Worm (Caenorhabditis elegans) whole organism, late embryonic: ENCODE results near the gene sdpn-1.

Source experiments
- C08G9.2 ChIP-seq: sonication (generic microtip); optimal IDR thresholded peaks from 2 replicates; lab custom pipeline; 2016; ENCODE audit warnings: mild to moderate bottlenecking, missing genetic modification characterization, moderate library complexity, missing compliant biosample characterization
- ama-1 ChIP-seq: fragments of 150-350 bp; optimal IDR thresholded peaks from 2 replicates; lab custom pipeline; 2014
- ceh-18 ChIP-seq: sonication (generic microtip); optimal IDR thresholded peaks from 2 replicates; lab custom pipeline; 2016; ENCODE audit warnings: missing genetic modification characterization, missing compliant biosample characterization
- ceh-2 ChIP-seq: sonication (generic microtip); optimal IDR thresholded peaks from 2 replicates; lab custom pipeline; 2016; ENCODE audit warnings: missing genotype, missing genetic modification characterization, missing compliant biosample characterization
- ceh-24 ChIP-seq: sonication (generic microtip); optimal IDR thresholded peaks from 2 replicates; lab custom pipeline; 2016; ENCODE audit warnings: mild to moderate bottlenecking, missing genetic modification characterization, missing compliant biosample characterization
- ceh-30 ChIP-seq: fragments of 150-350 bp; optimal IDR thresholded peaks from 2 replicates; lab custom pipeline; 2014; ENCODE audit warnings: missing biosample characterization, missing genetic modification characterization
- ceh-31 ChIP-seq: sonication (generic microtip); optimal IDR thresholded peaks from 2 replicates; lab custom pipeline; 2016; ENCODE audit warnings: missing genetic modification characterization, missing compliant biosample characterization
- ceh-34 ChIP-seq: sonication (generic microtip); optimal IDR thresholded peaks from 2 replicates; lab custom pipeline; 2016; ENCODE audit warnings: mild to moderate bottlenecking, missing genetic modification characterization, missing compliant biosample characterization
- ceh-45 ChIP-seq: fragments of 200-800 bp; sonication (Bioruptor generic); IDR thresholded peaks from 2 replicates; pipeline ENCODE4 v1.3.6; 2022; ENCODE audit warnings: missing genetic modification reagents, missing genetic modification characterization, missing compliant biosample characterization
- ceh-48 ChIP-seq: sonication (generic microtip); optimal IDR thresholded peaks from 2 replicates; lab custom pipeline; 2016; ENCODE audit warnings: missing genetic modification characterization, inconsistent platforms, missing compliant biosample characterization
- ceh-6 ChIP-seq: fragments of 200-800 bp; sonication (Bioruptor generic); optimal IDR thresholded peaks from 2 replicates; lab custom pipeline; 2018; ENCODE audit warnings: mild to moderate bottlenecking, missing genetic modification characterization, missing compliant biosample characterization
- ceh-9 ChIP-seq: sonication (generic microtip); optimal IDR thresholded peaks from 2 replicates; lab custom pipeline; 2016; ENCODE audit warnings: mild to moderate bottlenecking, missing genetic modification characterization, inconsistent platforms, missing compliant biosample characterization
- che-1 ChIP-seq: sonication (generic microtip); optimal IDR thresholded peaks from 2 replicates; lab custom pipeline; 2016; ENCODE audit warnings: mild to moderate bottlenecking, missing genetic modification characterization, missing compliant biosample characterization
- ets-4 ChIP-seq: sonication (generic microtip); optimal IDR thresholded peaks from 2 replicates; lab custom pipeline; 2016; ENCODE audit warnings: missing genetic modification characterization, missing compliant biosample characterization
- eyg-1 ChIP-seq: sonication (generic microtip); optimal IDR thresholded peaks from 2 replicates; lab custom pipeline; 2016; ENCODE audit warnings: missing genotype, missing genetic modification characterization, missing compliant biosample characterization
- fax-1 ChIP-seq: sonication (generic microtip); optimal IDR thresholded peaks from 2 replicates; lab custom pipeline; 2016; ENCODE audit warnings: missing genotype, missing genetic modification characterization, missing compliant biosample characterization
- fkh-6 ChIP-seq: sonication (generic microtip); optimal IDR thresholded peaks from 2 replicates; lab custom pipeline; 2016; ENCODE audit warnings: missing genetic modification characterization, missing compliant biosample characterization
- gmeb-2 ChIP-seq: sonication (generic microtip); optimal IDR thresholded peaks from 2 replicates; lab custom pipeline; 2016; ENCODE audit warnings: missing genetic modification characterization, inconsistent platforms, missing compliant biosample characterization
- hlh-13 ChIP-seq: fragments of 200-800 bp; sonication (Bioruptor generic); optimal IDR thresholded peaks from 2 replicates; lab custom pipeline; 2018; ENCODE audit warnings: mild to moderate bottlenecking, missing genetic modification characterization, missing compliant biosample characterization
- hlh-6 ChIP-seq: sonication (generic microtip); optimal IDR thresholded peaks from 2 replicates; lab custom pipeline; 2016; ENCODE audit warnings: missing genotype, missing genetic modification characterization, missing compliant biosample characterization
- hlh-8 ChIP-seq: sonication (generic microtip); optimal IDR thresholded peaks from 2 replicates; lab custom pipeline; 2016; ENCODE audit warnings: missing genotype, missing genetic modification characterization, missing compliant biosample characterization
- madf-2 ChIP-seq: sonication (generic microtip); optimal IDR thresholded peaks from 2 replicates; lab custom pipeline; 2017; ENCODE audit warnings: missing genetic modification characterization, missing compliant biosample characterization
- mec-3 ChIP-seq: sonication (generic microtip); optimal IDR thresholded peaks from 2 replicates; lab custom pipeline; 2016; ENCODE audit warnings: borderline replicate concordance, missing genetic modification characterization, missing compliant biosample characterization
- nhr-232 ChIP-seq: sonication (generic microtip); optimal IDR thresholded peaks from 2 replicates; lab custom pipeline; 2016; ENCODE audit warnings: missing genetic modification characterization, missing compliant biosample characterization
- npax-4 ChIP-seq: sonication (generic microtip); optimal IDR thresholded peaks from 2 replicates; lab custom pipeline; 2016; ENCODE audit warnings: missing genetic modification characterization, missing compliant biosample characterization
- pag-3 ChIP-seq: sonication (generic microtip); optimal IDR thresholded peaks from 2 replicates; lab custom pipeline; 2016; ENCODE audit warnings: missing compliant biosample characterization, missing genetic modification characterization, borderline replicate concordance
- pax-1 ChIP-seq: fragments of 150-350 bp; optimal IDR thresholded peaks from 2 replicates; lab custom pipeline; 2014; ENCODE audit warnings: missing biosample characterization, missing genetic modification characterization
- pha-4 ChIP-seq: fragments of 150-350 bp; optimal IDR thresholded peaks from 2 replicates; lab custom pipeline; 2018; ENCODE audit warnings: missing biosample characterization, missing genetic modification reagents, missing genetic modification characterization
- pqm-1 ChIP-seq: sonication (generic microtip); optimal IDR thresholded peaks from 2 replicates; lab custom pipeline; 2016; ENCODE audit warnings: missing genetic modification characterization, missing compliant biosample characterization
- ref-2 ChIP-seq: sonication (generic microtip); optimal IDR thresholded peaks from 2 replicates; lab custom pipeline; 2016; ENCODE audit warnings: missing genetic modification characterization, missing compliant biosample characterization
- rnt-1 ChIP-seq: sonication (generic microtip); optimal IDR thresholded peaks from 2 replicates; lab custom pipeline; 2016; ENCODE audit warnings: missing genetic modification characterization, missing compliant biosample characterization
- sdc-2 ChIP-seq: sonication (generic microtip); optimal IDR thresholded peaks from 2 replicates; lab custom pipeline; 2016; ENCODE audit warnings: missing genotype, missing genetic modification characterization, missing compliant biosample characterization
- tbx-2 ChIP-seq: sonication (generic microtip); optimal IDR thresholded peaks from 2 replicates; lab custom pipeline; 2016; ENCODE audit warnings: missing genetic modification characterization, missing compliant biosample characterization
- unc-3 ChIP-seq, 2 experiments: fragments of 200-800 bp in 1 of 2; sonication (Bioruptor generic) in 1 of 2; sonication (generic microtip) in 1 of 2; conservative IDR thresholded peaks in 1 of 2; optimal IDR thresholded peaks in 1 of 2; 2 replicates each; pipeline versions ENCODE4 v1.3.6 to Lab custom; 2016 to 2022; ENCODE audit warnings: missing compliant biosample characterization in 2 of 2, missing genetic modification characterization in 2 of 2, missing genetic modification reagents in 1 of 2
- unc-42 ChIP-seq: sonication (generic microtip); optimal IDR thresholded peaks from 2 replicates; lab custom pipeline; 2016; ENCODE audit warnings: missing genotype, missing genetic modification characterization, missing compliant biosample characterization
- unc-86 ChIP-seq: sonication (generic microtip); optimal IDR thresholded peaks from 2 replicates; lab custom pipeline; 2016; ENCODE audit warnings: missing genetic modification characterization, missing compliant biosample characterization
- ztf-16 ChIP-seq: sonication (generic microtip); optimal IDR thresholded peaks from 2 replicates; lab custom pipeline; 2017; ENCODE audit warnings: missing genetic modification characterization, missing compliant biosample characterization

Gene sdpn-1

DNA sequence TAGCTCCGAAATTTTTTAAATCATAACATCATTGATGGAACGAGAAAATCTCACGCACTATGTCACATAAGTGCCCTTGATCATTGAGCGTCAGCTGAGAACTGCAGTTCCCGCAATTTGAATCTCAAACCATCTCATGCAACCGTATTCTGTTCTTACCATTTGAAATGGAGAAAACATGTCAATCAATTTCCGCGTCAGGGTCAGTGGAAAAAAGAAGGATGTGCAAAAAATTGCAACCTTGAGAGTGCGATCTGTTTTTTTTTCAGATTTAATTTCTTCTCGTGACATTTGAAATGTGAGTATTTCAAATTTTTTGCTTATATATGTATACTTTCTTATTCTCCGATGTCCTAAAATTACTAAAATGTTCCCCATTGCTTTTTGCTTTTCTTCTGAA is 12.6 kb upstream of the sdpn-1 start:
- no peak for TF ChIP-seq ceh-34 (tag; lab: Kevin White, UChicago)
- no peak for TF ChIP-seq ceh-9 (tag; lab: Kevin White, UChicago)
- TF ChIP-seq ceh-48 (tag; lab: Kevin White, UChicago) = no peak
- no peak for TF ChIP-seq ztf-16 (tag; lab: Kevin White, UChicago)
- no peak for TF ChIP-seq pqm-1 (tag; lab: Kevin White, UChicago)
- TF ChIP-seq hlh-8 = no peak
- no peak for TF ChIP-seq nhr-232
- no peak for TF ChIP-seq unc-3 (GFP tag; conservative IDR thresholded peaks at IDR 0.05; lab: Robert Waterston, UW)
- TF ChIP-seq unc-3 (tag; optimal IDR thresholded peaks at IDR 0.05; lab: Kevin White, UChicago) = no peak
- no peak for TF ChIP-seq C08G9.2 (tag; lab: Kevin White, UChicago)
- TF ChIP-seq hlh-13 (GFP tag; lab: Kevin White, UChicago) = no peak
- TF ChIP-seq eyg-1 (tag; lab: Kevin White, UChicago) = no peak
- no peak for TF ChIP-seq pha-4 (tag; lab: Kevin White, UChicago)
- TF ChIP-seq ref-2 (tag; lab: Kevin White, UChicago) = no peak
- TF ChIP-seq mec-3 = no peak
- no peak for TF ChIP-seq fkh-6
- no peak for TF ChIP-seq ceh-31
- TF ChIP-seq ceh-2 (tag; lab: Kevin White, UChicago) = no peak

ce11 chrX:8005967-8006366 is 7.9 kb upstream of the sdpn-1 start:
- no peak for TF ChIP-seq hlh-13 (GFP tag; lab: Kevin White, UChicago)
- TF ChIP-seq ceh-31 = peak; percentile 71
- peak; percentile 11 for TF ChIP-seq unc-42 (tag; lab: Kevin White, UChicago)
- no peak for TF ChIP-seq sdc-2 (tag; lab: Kevin White, UChicago)
- TF ChIP-seq ceh-45 (GFP tag; lab: Robert Waterston, UW) = no peak
- peak; percentile 5 for TF ChIP-seq ceh-48 (tag; lab: Kevin White, UChicago)

DNA sequence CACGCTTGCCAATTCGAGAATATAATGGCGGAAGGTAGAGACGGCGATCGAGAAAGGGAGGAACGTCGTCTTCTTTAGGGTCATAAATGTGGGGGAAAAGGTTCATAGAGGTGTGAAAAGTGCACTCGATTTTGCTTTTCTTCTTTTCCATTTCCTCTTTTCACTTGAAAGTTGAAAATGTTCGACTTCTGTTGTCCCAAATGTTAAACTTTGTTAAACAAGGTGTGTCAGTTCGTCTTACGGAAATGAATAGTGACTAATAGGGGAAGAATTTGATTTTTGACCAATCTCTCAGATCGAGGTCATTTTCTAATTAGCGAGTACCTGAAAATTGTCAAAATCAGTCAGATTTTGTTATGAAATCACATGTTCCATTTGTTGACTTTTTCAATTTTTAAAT is 6.8 kb upstream of the sdpn-1 start:
- peak; percentile 34 for TF ChIP-seq ceh-31
- TF ChIP-seq ceh-30 (tag; lab: Kevin White, UChicago) = no peak

- TF ChIP-seq ref-2 (tag; lab: Kevin White, UChicago) = no peak
- TF ChIP-seq rnt-1 (tag; lab: Kevin White, UChicago) = no peak
- no peak for TF ChIP-seq ztf-16 (tag; lab: Kevin White, UChicago)
- no peak for TF ChIP-seq ceh-24 (tag; lab: Kevin White, UChicago)
- TF ChIP-seq ceh-34 (tag; lab: Kevin White, UChicago) = no peak
- TF ChIP-seq fax-1 (tag; lab: Kevin White, UChicago) = no peak
Observed at ce11 chrX:8003663-8004062, 5.6 kb upstream of the sdpn-1 start, which contains the start of the genes F45E1.1 and F45E1.2. Gene F45E1.1, plus strand, starts transcription at chrX:8003682. Gene F45E1.2, plus strand, starts transcription at chrX:8003733.

ce11 chrX:7998942-7999341 is 913 bp upstream of the sdpn-1 start:
- TF ChIP-seq madf-2 (tag; lab: Kevin White, UChicago) (no peak), pax-1 (tag; lab: Kevin White, UChicago) (peak; percentile 92), nhr-232 (no peak), ceh-9 (tag; lab: Kevin White, UChicago) (no peak), tbx-2 (peak; percentile 30)

DNA sequence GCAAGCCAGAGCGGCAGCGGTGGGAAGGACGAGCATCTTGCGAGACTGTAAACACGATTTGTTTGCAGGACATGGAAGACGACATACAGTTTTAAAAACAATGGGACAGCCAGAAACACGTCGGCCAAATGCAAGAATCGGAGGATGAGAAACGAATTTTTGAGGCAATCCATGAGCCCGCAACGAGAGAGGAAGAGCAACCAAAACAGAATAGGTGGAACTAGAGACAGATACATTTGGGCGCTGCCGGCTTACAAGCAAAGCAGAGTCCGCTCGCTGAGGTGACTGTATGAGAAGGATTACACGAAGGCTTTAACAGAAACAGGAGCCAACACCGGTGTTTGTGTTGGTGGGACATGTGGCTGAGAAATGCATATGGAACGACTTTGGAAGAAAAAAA is 3.5 kb downstream of the sdpn-1 start:
- TF ChIP-seq hlh-6 (tag; lab: Kevin White, UChicago) (peak; percentile 24), ceh-18 (no peak)

DNA sequence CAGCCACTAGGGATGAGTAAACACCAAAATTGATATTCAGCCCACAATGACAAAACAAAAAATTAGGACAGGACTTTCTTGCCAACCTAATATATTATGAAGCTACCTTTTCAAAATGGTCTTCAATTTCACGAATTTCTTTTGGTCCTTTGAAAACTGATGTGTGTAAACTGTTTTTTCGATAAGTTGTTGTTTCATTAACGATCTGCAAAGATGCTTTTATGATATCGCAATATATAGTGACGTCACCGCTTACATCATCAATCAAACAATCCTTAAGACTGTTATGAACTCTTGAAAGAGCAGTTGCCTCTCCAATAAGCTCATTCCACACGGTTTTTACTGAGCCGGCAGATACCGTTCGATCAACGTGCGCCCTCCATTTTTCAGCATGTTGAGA is 5.9 kb downstream of the sdpn-1 start:
- TF ChIP-seq ets-4 (tag; lab: Kevin White, UChicago) (no peak), unc-86 (tag; lab: Kevin White, UChicago) (no peak), C08G9.2 (tag; lab: Kevin White, UChicago) (no peak), ceh-9 (tag; lab: Kevin White, UChicago) (no peak), eyg-1 (tag; lab: Kevin White, UChicago) (no peak), ceh-6 (GFP tag; lab: Kevin White, UChicago) (no peak), ama-1 (no peak), che-1 (no peak), pag-3 (tag; lab: Kevin White, UChicago) (no peak), npax-4 (tag; lab: Kevin White, UChicago) (no peak), nhr-232 (no peak), gmeb-2 (no peak)
